Worm (Caenorhabditis elegans): ENCODE data around the gene K04G11.3.

DNA sequence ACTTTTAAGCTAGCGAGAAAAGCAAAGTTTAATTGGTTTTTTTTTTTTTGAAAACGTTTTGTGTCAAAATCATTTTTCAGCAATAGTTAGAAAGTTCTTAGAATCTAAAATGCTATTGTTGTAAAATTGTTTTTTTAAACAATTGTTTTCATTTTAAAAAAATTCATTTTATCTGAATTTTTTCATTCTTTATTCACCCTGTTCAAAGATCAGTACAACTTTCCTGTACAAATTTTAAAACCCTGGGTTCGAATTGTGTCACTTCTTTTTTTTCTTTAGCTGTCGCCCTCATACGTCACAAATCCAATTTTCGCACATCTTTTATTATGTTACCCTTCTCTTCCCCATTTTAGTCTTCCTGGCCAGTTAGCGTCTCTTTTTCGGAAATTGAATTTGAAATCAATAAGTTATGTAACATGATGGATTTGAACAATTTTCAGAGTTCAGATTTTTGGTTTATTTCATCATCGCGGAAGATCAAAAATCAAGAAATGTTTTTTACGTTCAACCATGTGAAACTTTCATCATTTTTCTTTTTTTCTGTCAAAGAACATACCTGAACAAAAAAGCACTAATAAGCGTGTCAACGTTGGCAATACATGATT is 9.3 kb upstream of the K04G11.3 start:
- TF ChIP-seq ceh-13 (GFP tag; optimal IDR thresholded peaks at IDR 0.05) (no peak), ama-1 (optimal IDR thresholded peaks at IDR 0.05) (no peak), flt-1 (GFP tag; IDR thresholded peaks at IDR 0.05) (no peak), tra-4 (tag; optimal IDR thresholded peaks at IDR 0.05) (no peak), scrt-1 (GFP tag; IDR thresholded peaks at IDR 0.05) (no peak), hmg-4 (GFP tag; optimal IDR thresholded peaks at IDR 0.05) (no peak), sea-1 (GFP tag; conservative IDR thresholded peaks at IDR 0.05) (no peak), tbx-11 (GFP tag; IDR thresholded peaks at IDR 0.05) (no peak), ets-7 (tag; optimal IDR thresholded peaks at IDR 0.05) (no peak), hnd-1 (tag; optimal IDR thresholded peaks at IDR 0.05) (no peak), tbx-37 (GFP tag; conservative IDR thresholded peaks at IDR 0.05) (no peak)

All from whole organism, early embryonic.